Fruit fly (Drosophila melanogaster) whole organism, embryonic: ENCODE data around the gene CG7530.

Source experiments
- Aef1 ChIP-seq: fragments of 200-800 bp; sonication (Bioruptor generic); IDR thresholded peaks from 3 replicates; pipeline ENCODE4 v1.3.6; 2022; ENCODE audit warnings: missing biosample characterization, missing genetic modification characterization
- Atf3 ChIP-seq: fragments of 200-800 bp; sonication (Bioruptor generic); optimal IDR thresholded peaks from 3 replicates; lab custom pipeline; 2016; ENCODE audit warnings: missing biosample characterization, missing genetic modification characterization
- CG11247 ChIP-seq: fragments of 200-800 bp; sonication (Bioruptor generic); IDR thresholded peaks from 2 replicates; pipeline ENCODE4 v1.3.6; 2022; ENCODE audit warnings: missing biosample characterization, missing genetic modification characterization
- CG17612 ChIP-seq: fragments of 200-800 bp; sonication (Bioruptor generic); IDR thresholded peaks from 2 replicates; pipeline ENCODE4 v1.3.6; 2022; ENCODE audit warnings: missing biosample characterization, missing genetic modification characterization
- CG18262 ChIP-seq: fragments of 200-800 bp; optimal IDR thresholded peaks from 3 replicates; lab custom pipeline; 2019; ENCODE audit warnings: missing biosample characterization, mild to moderate bottlenecking, missing genetic modification characterization, moderate library complexity
- CG2678 ChIP-seq: fragments of 200-800 bp; sonication (Bioruptor generic); optimal IDR thresholded peaks from 3 replicates; lab custom pipeline; 2019; ENCODE audit warnings: missing biosample characterization, mild to moderate bottlenecking, missing genetic modification characterization, moderate library complexity
- CG30403 ChIP-seq: fragments of 200-800 bp; sonication (Bioruptor generic); optimal IDR thresholded peaks from 3 replicates; lab custom pipeline; 2016; ENCODE audit warnings: missing biosample characterization, missing genetic modification characterization
- CG3281 ChIP-seq: fragments of 200-800 bp; sonication (Bioruptor generic); optimal IDR thresholded peaks from 3 replicates; lab custom pipeline; 2017; ENCODE audit warnings: missing biosample characterization, mild to moderate bottlenecking, missing genetic modification characterization
- CG3838 ChIP-seq: fragments of 200-800 bp; sonication (Bioruptor generic); optimal IDR thresholded peaks from 3 replicates; lab custom pipeline; 2016; ENCODE audit warnings: missing biosample characterization, missing genetic modification characterization
- CG8281 ChIP-seq: fragments of 200-800 bp; sonication (Bioruptor generic); optimal IDR thresholded peaks from 2 replicates; lab custom pipeline; 2018; ENCODE audit warnings: missing biosample characterization, mild to moderate bottlenecking, missing genetic modification characterization, moderate library complexity
- CG8290 ChIP-seq, 3 experiments: fragments of 200-800 bp; sonication (Bioruptor generic); optimal IDR thresholded peaks; 2 replicates each; lab custom pipeline; 2016 to 2019; ENCODE audit warnings: missing biosample characterization in 3 of 3, missing genetic modification characterization in 3 of 3, mild to moderate bottlenecking in 2 of 3, moderate library complexity in 1 of 3
- CG9876 ChIP-seq: fragments of 200-800 bp; sonication (Bioruptor generic); optimal IDR thresholded peaks from 2 replicates; lab custom pipeline; 2016; ENCODE audit warnings: missing biosample characterization, missing genetic modification characterization
- D19A ChIP-seq: fragments of 200-800 bp; optimal IDR thresholded peaks from 3 replicates; lab custom pipeline; 2019; ENCODE audit warnings: missing biosample characterization, mild to moderate bottlenecking, missing genetic modification characterization, moderate library complexity
- D19B ChIP-seq: fragments of 200-800 bp; sonication (Bioruptor generic); optimal IDR thresholded peaks from 2 replicates; lab custom pipeline; 2017; ENCODE audit warnings: missing biosample characterization, mild to moderate bottlenecking, missing genetic modification characterization
- Dbx ChIP-seq: fragments of 200-800 bp; sonication (Bioruptor generic); IDR thresholded peaks from 3 replicates; pipeline ENCODE4 v1.3.6; 2022; ENCODE audit warnings: missing biosample characterization, missing genetic modification characterization
- Fer3 ChIP-seq: fragments of 200-800 bp; sonication (Bioruptor generic); optimal IDR thresholded peaks from 2 replicates; lab custom pipeline; 2018; ENCODE audit warnings: missing biosample characterization, mild to moderate bottlenecking, missing genetic modification characterization, moderate library complexity
- HLH3B ChIP-seq: fragments of 200-800 bp; sonication (Bioruptor generic); IDR thresholded peaks from 2 replicates; pipeline ENCODE4 v1.3.6; 2022; ENCODE audit warnings: missing biosample characterization, missing genetic modification characterization
- Hmx ChIP-seq: fragments of 200-800 bp; sonication (Bioruptor generic); optimal IDR thresholded peaks from 2 replicates; lab custom pipeline; 2016; ENCODE audit warnings: missing biosample characterization, missing genetic modification characterization
- Hr51 ChIP-seq, 2 experiments: fragments of 200-800 bp; sonication (Bioruptor generic); optimal IDR thresholded peaks; 2 replicates in 1 of 2; 3 replicates in 1 of 2; lab custom pipeline; 2016 to 2018; ENCODE audit warnings: missing biosample characterization in 2 of 2, missing genetic modification characterization in 2 of 2, mild to moderate bottlenecking in 1 of 2, moderate library complexity in 1 of 2
- Mad ChIP-seq: fragments of 200-800 bp; sonication (Bioruptor generic); optimal IDR thresholded peaks from 2 replicates; lab custom pipeline; 2016; ENCODE audit warnings: missing biosample characterization, missing genetic modification characterization
- NC2α ChIP-seq: fragments of 200-800 bp; sonication (Bioruptor generic); optimal IDR thresholded peaks from 2 replicates; lab custom pipeline; 2016; ENCODE audit warnings: missing biosample characterization, missing genetic modification characterization
- NC2β ChIP-seq: fragments of 200-800 bp; sonication (Bioruptor generic); optimal IDR thresholded peaks from 2 replicates; lab custom pipeline; 2016; ENCODE audit warnings: missing biosample characterization, missing genetic modification characterization
- PHDP ChIP-seq: fragments of 200-800 bp; sonication (Bioruptor generic); optimal IDR thresholded peaks from 3 replicates; lab custom pipeline; 2018; ENCODE audit warnings: missing biosample characterization, mild to moderate bottlenecking, missing genetic modification characterization, moderate library complexity
- Ravus ChIP-seq: fragments of 200-800 bp; sonication (Bioruptor generic); IDR thresholded peaks from 2 replicates; pipeline ENCODE4 v1.3.6; 2022; ENCODE audit warnings: missing biosample characterization, missing genetic modification characterization
- Rfx ChIP-seq: fragments of 200-800 bp; sonication (Bioruptor generic); IDR thresholded peaks from 2 replicates; pipeline ENCODE4 v1.3.6; 2022; ENCODE audit warnings: missing biosample characterization, missing genetic modification characterization
- Six4 ChIP-seq: fragments of 200-800 bp; sonication (Bioruptor generic); optimal IDR thresholded peaks from 2 replicates; lab custom pipeline; 2016; ENCODE audit warnings: missing biosample characterization, missing genetic modification characterization
- dmrt99B ChIP-seq: fragments of 200-800 bp; sonication (Bioruptor generic); optimal IDR thresholded peaks from 2 replicates; lab custom pipeline; 2018; ENCODE audit warnings: missing biosample characterization, mild to moderate bottlenecking, missing genetic modification characterization, moderate library complexity
- dpn ChIP-seq, 2 experiments: fragments of 200-800 bp; sonication (Bioruptor generic); optimal IDR thresholded peaks; 3 replicates each; lab custom pipeline; 2016; ENCODE audit warnings: missing biosample characterization in 2 of 2, missing genetic modification characterization in 2 of 2
- fd3F ChIP-seq: fragments of 200-800 bp; sonication (Bioruptor generic); optimal IDR thresholded peaks from 2 replicates; lab custom pipeline; 2018; ENCODE audit warnings: missing biosample characterization, mild to moderate bottlenecking, missing genetic modification characterization, moderate library complexity
- ftz-f1 ChIP-seq: fragments of 200-800 bp; sonication (Bioruptor generic); optimal IDR thresholded peaks from 2 replicates; lab custom pipeline; 2016; ENCODE audit warnings: missing biosample characterization, missing genetic modification characterization
- gem ChIP-seq: fragments of 200-800 bp; sonication (Bioruptor generic); optimal IDR thresholded peaks from 2 replicates; lab custom pipeline; 2019; ENCODE audit warnings: missing biosample characterization, mild to moderate bottlenecking, missing genetic modification characterization, moderate library complexity
- hkb ChIP-seq, 2 experiments: fragments of 200-800 bp in 1 of 2; fragments of >200 bp in 1 of 2; sonication (Bioruptor generic) in 1 of 2; IDR thresholded peaks in 1 of 2; optimal IDR thresholded peaks in 1 of 2; 2 replicates each; pipeline versions ENCODE4 v1.3.6 to Lab custom; 2017 to 2022; ENCODE audit warnings: missing biosample characterization in 1 of 2, missing genetic modification characterization in 1 of 2
- insv ChIP-seq, 2 experiments: fragments of 200-800 bp; sonication (Bioruptor generic); optimal IDR thresholded peaks; 3 replicates each; lab custom pipeline; 2016 to 2018; ENCODE audit warnings: missing biosample characterization in 2 of 2, missing genetic modification characterization in 2 of 2
- pan ChIP-seq, 4 experiments: fragments of >200 bp in 3 of 4; fragments of 200-800 bp in 1 of 4; sonication (Bioruptor generic) in 1 of 4; optimal IDR thresholded peaks in 3 of 4; IDR thresholded peaks in 1 of 4; 2 replicates each; pipeline versions ENCODE4 v1.3.6 to Lab custom; 2017 to 2022; ENCODE audit warnings: missing biosample characterization in 2 of 4, missing genetic modification characterization in 2 of 4, mixed read lengths in 1 of 4
- pfk ChIP-seq: fragments of 200-800 bp; sonication (Bioruptor generic); optimal IDR thresholded peaks from 2 replicates; lab custom pipeline; 2018; ENCODE audit warnings: missing biosample characterization, mild to moderate bottlenecking, missing genetic modification characterization, moderate library complexity
- repo ChIP-seq: fragments of 200-800 bp; sonication (Bioruptor generic); optimal IDR thresholded peaks from 2 replicates; lab custom pipeline; 2016; ENCODE audit warnings: missing biosample characterization, missing genetic modification characterization
- row ChIP-seq: fragments of 200-800 bp; sonication (Bioruptor generic); IDR thresholded peaks from 3 replicates; pipeline ENCODE4 v1.3.6; 2022; ENCODE audit warnings: missing biosample characterization, missing genetic modification characterization
- sens ChIP-seq: fragments of 200-800 bp; sonication (Bioruptor generic); peaks from one replicate; lab custom pipeline; 2016; ENCODE audit warnings: missing biosample characterization, missing genetic modification characterization
- seq ChIP-seq: fragments of 200-800 bp; sonication (Bioruptor generic); IDR thresholded peaks from 2 replicates; pipeline ENCODE4 v1.3.6; 2022; ENCODE audit warnings: missing biosample characterization, missing genetic modification characterization
- slbo ChIP-seq: fragments of 200-800 bp; sonication (Bioruptor generic); IDR thresholded peaks from 2 replicates; pipeline ENCODE4 v1.3.6; 2022; ENCODE audit warnings: missing biosample characterization, missing genetic modification characterization
- slp2 ChIP-seq: fragments of 200-800 bp; sonication (Bioruptor generic); optimal IDR thresholded peaks from 2 replicates; lab custom pipeline; 2016; ENCODE audit warnings: missing biosample characterization, missing genetic modification characterization
- toy ChIP-seq: fragments of 200-800 bp; sonication (Bioruptor generic); IDR thresholded peaks from 2 replicates; pipeline ENCODE4 v1.3.6; 2022; ENCODE audit warnings: missing biosample characterization, missing genetic modification characterization
- trh ChIP-seq: fragments of 200-800 bp; sonication (Bioruptor generic); optimal IDR thresholded peaks from 2 replicates; lab custom pipeline; 2016; ENCODE audit warnings: missing biosample characterization, missing genetic modification characterization
- zen ChIP-seq: fragments of 200-800 bp; sonication (Bioruptor generic); optimal IDR thresholded peaks from 3 replicates; lab custom pipeline; 2018; ENCODE audit warnings: missing biosample characterization, mild to moderate bottlenecking, missing genetic modification characterization, moderate library complexity
- zfh2 ChIP-seq: fragments of 200-800 bp; sonication (Bioruptor generic); optimal IDR thresholded peaks from 2 replicates; lab custom pipeline; 2016; ENCODE audit warnings: missing biosample characterization, missing genetic modification characterization

CG7530 gene

DNA sequence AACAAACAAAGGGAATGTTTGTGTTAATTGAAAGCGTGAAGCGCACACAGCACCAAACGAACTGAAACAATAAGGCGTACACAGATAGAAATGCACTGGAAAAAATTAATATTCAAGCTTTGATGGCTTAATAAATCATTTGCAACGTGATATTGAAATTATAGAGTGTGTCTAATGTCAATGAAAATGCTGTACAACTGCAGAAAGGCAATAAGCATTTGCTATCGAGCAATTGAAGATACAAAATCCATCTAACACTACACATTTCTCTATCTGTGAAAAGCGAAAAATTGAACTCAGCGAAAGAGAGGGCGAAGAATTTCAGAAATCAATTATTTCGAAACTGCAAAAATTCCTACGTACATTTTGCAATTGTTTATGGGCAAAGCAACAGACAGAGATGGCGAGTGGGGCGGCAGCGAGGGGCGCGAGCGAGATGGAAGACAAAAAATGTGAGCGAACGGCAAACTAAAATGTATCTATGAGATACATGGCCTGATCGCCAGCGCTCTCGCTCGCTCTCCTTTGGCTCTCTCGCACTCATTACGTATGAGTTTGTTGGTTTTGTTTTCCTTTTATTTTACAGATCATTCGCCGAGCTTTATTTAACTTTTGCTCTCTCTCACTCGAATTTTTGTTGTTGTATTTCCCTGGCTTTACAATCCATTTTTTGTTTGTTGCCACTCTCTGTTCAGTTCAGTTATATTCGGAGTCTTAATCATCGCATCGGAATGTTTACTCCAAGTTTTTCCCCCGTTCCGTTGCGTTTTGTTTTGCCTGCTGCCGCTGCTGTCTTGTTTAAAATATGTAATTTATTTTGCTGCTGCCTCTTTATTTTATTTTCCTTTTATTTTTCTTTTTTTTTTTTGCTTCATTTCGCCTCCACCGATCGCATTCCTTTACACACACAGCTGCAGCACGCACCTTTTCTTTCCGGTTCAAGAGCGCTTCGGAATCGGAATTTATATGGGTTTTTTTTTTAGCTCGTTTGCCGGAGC is 9.1 kb downstream of the CG7530 start (continued):
- TF ChIP-seq Dbx = peak; percentile 45; the same call in 1 of the 3 replicates
- TF ChIP-seq toy = peak; percentile 49; the same call in 1 of the 2 replicates
- TF ChIP-seq CG17612 (GFP tag; lab: Robert Waterston, UW) = peak; percentile 49; the same call in 1 of the 2 replicates
- peak; percentile 71 for TF ChIP-seq Fer3
- peak; percentile 74 for TF ChIP-seq Rfx (GFP tag; lab: Robert Waterston, UW)
- peak; percentile 29 for TF ChIP-seq Atf3
- peak; percentile 71 for TF ChIP-seq slp2 (GFP tag; lab: Kevin White, UChicago)
- peak; percentile 51 for TF ChIP-seq NC2β (GFP tag; lab: Kevin White, UChicago)
- TF ChIP-seq Hmx = peak; percentile 29
- peak; percentile 71 for TF ChIP-seq CG18262 (tag; lab: Kevin White, UChicago)

dm6 chr3R:14720885-14721284 is 10.4 kb downstream of the CG7530 start:
- no peak for TF ChIP-seq CG8290 (GFP tag; optimal IDR thresholded peaks at IDR 0.05; lab: Kevin White, UChicago)
- TF ChIP-seq CG8290 (tag; optimal IDR thresholded peaks at IDR 0.05; lab: Kevin White, UChicago) = no peak
- peak; percentile 56 for TF ChIP-seq D19B (GFP tag; lab: Kevin White, UChicago)
- peak; percentile 5 for TF ChIP-seq CG3281 (GFP tag; lab: Kevin White, UChicago)
- peak; percentile 9 for TF ChIP-seq ftz-f1 (GFP tag; lab: Kevin White, UChicago)
- TF ChIP-seq slbo (GFP tag; lab: Robert Waterston, UW) = 0 out of 2 replicates have a peak, but pooled peaks have one; percentile 15
- 0 out of 2 replicates have a peak, but pooled peaks have one; percentile 34 for TF ChIP-seq Rfx (GFP tag; lab: Robert Waterston, UW)
- TF ChIP-seq Hmx = peak; percentile 28
- TF ChIP-seq CG2678 (tag; lab: Kevin White, UChicago) = peak; percentile 33
- peak; percentile 3 for TF ChIP-seq dmrt99B (tag; lab: Kevin White, UChicago)
- peak; percentile 63 for TF ChIP-seq sens
- no peak for TF ChIP-seq Mad (GFP tag; lab: Kevin White, UChicago)
- no peak for TF ChIP-seq Aef1 (GFP tag; lab: Robert Waterston, UW)
- peak; percentile 17 for TF ChIP-seq zfh2 (GFP tag; lab: Kevin White, UChicago)
- peak; percentile 40 for TF ChIP-seq D19A
- no peak for TF ChIP-seq CG11247 (GFP tag; lab: Robert Waterston, UW)
- peak; percentile 4 for TF ChIP-seq CG18262 (tag; lab: Kevin White, UChicago)
- peak; percentile 8 for TF ChIP-seq CG30403
- no peak for TF ChIP-seq CG9876
- TF ChIP-seq gem (tag; lab: Kevin White, UChicago) = peak; percentile 7

DNA sequence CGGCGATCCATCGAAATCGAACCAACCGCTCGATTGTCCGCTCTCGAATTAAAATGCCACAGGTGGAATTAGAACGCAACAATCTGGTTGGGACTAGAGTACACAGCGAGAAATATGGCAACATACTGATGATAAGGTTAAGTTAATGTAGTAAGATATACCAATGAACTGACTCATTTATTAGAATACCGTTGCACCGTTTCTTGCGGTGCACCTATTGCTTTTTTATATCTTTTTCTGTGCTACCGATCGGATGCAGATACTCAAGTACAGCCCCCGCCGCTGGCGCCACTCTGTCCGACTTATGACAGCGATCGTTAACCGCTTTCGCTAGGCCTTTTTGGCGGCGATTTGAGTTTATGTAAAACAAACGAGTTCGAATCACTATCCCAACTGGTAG is 11.2 kb downstream of the CG7530 start:
- TF ChIP-seq NC2α (GFP tag; lab: Kevin White, UChicago) = no peak
- TF ChIP-seq trh (GFP tag; lab: Kevin White, UChicago) = no peak
- TF ChIP-seq row (GFP tag; lab: Robert Waterston, UW) = peak; percentile 51
- TF ChIP-seq slbo (GFP tag; lab: Robert Waterston, UW) = peak; percentile 54
- TF ChIP-seq pfk (GFP tag; lab: Kevin White, UChicago) = no peak
- TF ChIP-seq fd3F (GFP tag; lab: Kevin White, UChicago) = no peak
- TF ChIP-seq Hr51 (GFP tag; optimal IDR thresholded peaks at IDR 0.05; lab: Kevin White, UChicago) = peak in 1 of 2 experiments; percentile 30
- TF ChIP-seq CG3838 (GFP tag; lab: Kevin White, UChicago) = no peak
- 0 out of 2 replicates have a peak, but pooled peaks have one; percentile 28 for TF ChIP-seq seq (GFP tag; lab: Robert Waterston, UW)
- no peak for TF ChIP-seq CG8281
- TF ChIP-seq HLH3B (GFP tag; lab: Robert Waterston, UW) = no peak
- TF ChIP-seq zen (tag; lab: Kevin White, UChicago) = no peak
- peak; percentile 13 for TF ChIP-seq PHDP
- TF ChIP-seq insv (GFP tag; optimal IDR thresholded peaks at IDR 0.05; lab: Kevin White, UChicago) = no peak
- TF ChIP-seq Ravus (GFP tag; lab: Robert Waterston, UW) = no peak
- no peak for TF ChIP-seq pan (optimal IDR thresholded peaks at IDR 0.05; lab: Kevin White, UChicago)
- TF ChIP-seq pan (GFP tag; optimal IDR thresholded peaks at IDR 0.05 in 1 of 2, IDR thresholded peaks at IDR 0.05 in 1 of 2) = peak in 1 of 2 experiments; percentile 11
- TF ChIP-seq Six4 (GFP tag; lab: Kevin White, UChicago) = no peak
- TF ChIP-seq gem (tag; lab: Kevin White, UChicago) = peak; percentile 19
- TF ChIP-seq repo (GFP tag; lab: Kevin White, UChicago) = no peak
- no peak for TF ChIP-seq hkb (optimal IDR thresholded peaks at IDR 0.05; lab: Kevin White, UChicago)
- no peak for TF ChIP-seq hkb (GFP tag; IDR thresholded peaks at IDR 0.05; lab: Robert Waterston, UW)
- peak in 1 of 2 experiments; percentile 4 for TF ChIP-seq dpn (GFP tag; optimal IDR thresholded peaks at IDR 0.05; lab: Kevin White, UChicago)
